Worm (Caenorhabditis elegans) whole organism, L2 larva: Measurements from ENCODE around the gene ZK418.5.
A peak's percentile ranks its signal among the peaks of the same experiment; 100 is the strongest.

Source experiments
- C34F6.9 ChIP-seq: fragments of 150-350 bp; optimal IDR thresholded peaks from 2 replicates; lab custom pipeline; 2014; ENCODE audit warnings: missing biosample characterization, missing genetic modification characterization
- R02D3.7 ChIP-seq: fragments of 150-350 bp; optimal IDR thresholded peaks from 2 replicates; lab custom pipeline; 2014; ENCODE audit warnings: missing biosample characterization, missing genetic modification characterization
- ZK546.5 ChIP-seq: sonication (generic microtip); optimal IDR thresholded peaks from 2 replicates; lab custom pipeline; 2017; ENCODE audit warnings: missing biosample characterization, missing genetic modification characterization
- aly-2 ChIP-seq: fragments of 150-350 bp; optimal IDR thresholded peaks from 2 replicates; lab custom pipeline; 2014; ENCODE audit warnings: missing biosample characterization, missing genetic modification characterization
- ama-1 ChIP-seq: fragments of 150-350 bp; optimal IDR thresholded peaks from 2 replicates; lab custom pipeline; 2018; ENCODE audit warnings: inconsistent platforms
- blmp-1 ChIP-seq: sonication (generic microtip); optimal IDR thresholded peaks from 2 replicates; lab custom pipeline; 2017; ENCODE audit warnings: missing genetic modification characterization, mild to moderate bottlenecking, missing compliant biosample characterization, antibody characterized with exemption, moderate library complexity; ENCODE audit not compliant: insufficient read depth
- crh-2 ChIP-seq: sonication (generic microtip); optimal IDR thresholded peaks from 2 replicates; lab custom pipeline; 2017; ENCODE audit warnings: missing biosample characterization, missing genetic modification characterization
- dmd-4 ChIP-seq: sonication (generic microtip); optimal IDR thresholded peaks from 2 replicates; lab custom pipeline; 2017; ENCODE audit warnings: missing biosample characterization, missing genetic modification characterization
- egl-27 ChIP-seq: sonication (generic microtip); optimal IDR thresholded peaks from 3 replicates; lab custom pipeline; 2017; ENCODE audit warnings: missing biosample characterization, missing genetic modification reagents, missing genetic modification characterization
- elt-1 ChIP-seq: fragments of 150-350 bp; optimal IDR thresholded peaks from 2 replicates; lab custom pipeline; 2014; ENCODE audit warnings: missing biosample characterization, missing genetic modification characterization
- fos-1 ChIP-seq: fragments of 150-350 bp; optimal IDR thresholded peaks from 2 replicates; lab custom pipeline; 2014; ENCODE audit warnings: missing biosample characterization, missing genetic modification characterization
- gmeb-1 ChIP-seq: fragments of 150-350 bp; optimal IDR thresholded peaks from 2 replicates; lab custom pipeline; 2014; ENCODE audit warnings: missing biosample characterization, missing genetic modification characterization
- lin-13 ChIP-seq: fragments of 150-350 bp; optimal IDR thresholded peaks from 2 replicates; lab custom pipeline; 2014; ENCODE audit warnings: missing biosample characterization, missing genetic modification reagents, missing genetic modification characterization
- lin-39 ChIP-seq: fragments of 150-350 bp; optimal IDR thresholded peaks from 2 replicates; lab custom pipeline; 2014; ENCODE audit warnings: missing biosample characterization, missing genetic modification reagents, missing genetic modification characterization
- lsy-2 ChIP-seq, 2 experiments: fragments of 150-350 bp in 1 of 2; sonication (generic microtip) in 1 of 2; optimal IDR thresholded peaks; 2 replicates each; lab custom pipeline; 2014 to 2017; ENCODE audit warnings: missing biosample characterization in 2 of 2, missing genetic modification characterization in 2 of 2
- mab-5 ChIP-seq: fragments of 150-350 bp; optimal IDR thresholded peaks from 2 replicates; lab custom pipeline; 2014; ENCODE audit warnings: missing biosample characterization, missing genetic modification characterization
- mdl-1 ChIP-seq, 2 experiments: fragments of 150-350 bp in 1 of 2; sonication (generic microtip) in 1 of 2; optimal IDR thresholded peaks; 2 replicates each; lab custom pipeline; 2017; ENCODE audit warnings: missing biosample characterization in 2 of 2, missing genetic modification characterization in 2 of 2
- nhr-10 ChIP-seq: sonication (generic microtip); optimal IDR thresholded peaks from 2 replicates; lab custom pipeline; 2017; ENCODE audit warnings: missing biosample characterization, missing genetic modification characterization
- nhr-11 ChIP-seq: fragments of 150-350 bp; optimal IDR thresholded peaks from 2 replicates; lab custom pipeline; 2014; ENCODE audit warnings: missing biosample characterization, missing genetic modification characterization
- nhr-12 ChIP-seq: fragments of 150-350 bp; optimal IDR thresholded peaks from 2 replicates; lab custom pipeline; 2014; ENCODE audit warnings: missing biosample characterization, missing genetic modification characterization
- nhr-129 ChIP-seq: fragments of 150-350 bp; optimal IDR thresholded peaks from 2 replicates; lab custom pipeline; 2014; ENCODE audit warnings: missing biosample characterization, missing genetic modification characterization
- nhr-237 ChIP-seq: fragments of 150-350 bp; optimal IDR thresholded peaks from 2 replicates; lab custom pipeline; 2014; ENCODE audit warnings: missing biosample characterization, missing genetic modification characterization
- nhr-25 ChIP-seq: fragments of 150-350 bp; sonication (generic microtip); optimal IDR thresholded peaks from 3 replicates; lab custom pipeline; 2014; ENCODE audit warnings: missing biosample characterization, missing genetic modification characterization
- nhr-77 ChIP-seq: fragments of 150-350 bp; optimal IDR thresholded peaks from 2 replicates; lab custom pipeline; 2014; ENCODE audit warnings: missing biosample characterization, missing genetic modification characterization
- peb-1 ChIP-seq: fragments of 150-350 bp; optimal IDR thresholded peaks from 2 replicates; lab custom pipeline; 2014; ENCODE audit warnings: missing biosample characterization, missing genetic modification characterization
- sem-4 ChIP-seq: fragments of 150-350 bp; optimal IDR thresholded peaks from 2 replicates; lab custom pipeline; 2014; ENCODE audit warnings: missing biosample characterization, missing genetic modification reagents, missing genetic modification characterization
- skn-1 ChIP-seq: sonication (generic microtip); optimal IDR thresholded peaks from 2 replicates; lab custom pipeline; 2017; ENCODE audit warnings: missing biosample characterization, missing genetic modification characterization
- sma-3 ChIP-seq: sonication (generic microtip); optimal IDR thresholded peaks from 2 replicates; lab custom pipeline; 2016; ENCODE audit warnings: missing genetic modification reagents, missing genetic modification characterization, missing compliant biosample characterization
- sma-9 ChIP-seq, 2 experiments: fragments of 150-350 bp in 1 of 2; sonication (generic microtip) in 1 of 2; optimal IDR thresholded peaks; 2 replicates each; lab custom pipeline; 2014 to 2016; ENCODE audit warnings: missing genetic modification characterization in 2 of 2, mild to moderate bottlenecking in 1 of 2, missing biosample characterization in 1 of 2, missing compliant biosample characterization in 1 of 2, missing genetic modification reagents in 1 of 2, moderate library complexity in 1 of 2
- snpc-4 ChIP-seq: fragments of 150-350 bp; optimal IDR thresholded peaks from 2 replicates; lab custom pipeline; 2014; ENCODE audit warnings: missing biosample characterization, missing genetic modification characterization
- unc-55 ChIP-seq: fragments of 150-350 bp; sonication (generic microtip); optimal IDR thresholded peaks from 3 replicates; lab custom pipeline; 2014; ENCODE audit warnings: missing biosample characterization, missing genetic modification reagents, missing genetic modification characterization
- unc-62 ChIP-seq: fragments of 150-350 bp; optimal IDR thresholded peaks from 2 replicates; lab custom pipeline; 2014; ENCODE audit warnings: missing biosample characterization, missing genetic modification reagents, missing genetic modification characterization
- zag-1 ChIP-seq: fragments of 150-350 bp; optimal IDR thresholded peaks from 2 replicates; lab custom pipeline; 2014; ENCODE audit warnings: missing biosample characterization, missing genetic modification characterization
- ztf-4 ChIP-seq: fragments of 150-350 bp; optimal IDR thresholded peaks from 2 replicates; lab custom pipeline; 2014; ENCODE audit warnings: missing biosample characterization, missing genetic modification characterization

The ZK418.5 gene

ce11 chrIII:7076386-7076785 lies 2.7 kb upstream of the ZK418.5 start, which contains the start of gene ZK418.13:
Gene ZK418.13, minus strand, starts transcription at chrIII:7076486.
- no peak for TF ChIP-seq sma-3 (GFP tag; lab: Kevin White, UChicago)
- TF ChIP-seq mab-5 (tag; lab: Kevin White, UChicago) = no peak
- TF ChIP-seq nhr-10 (tag; lab: Kevin White, UChicago) = no peak
- no peak for TF ChIP-seq lin-39

- TF ChIP-seq peb-1 (tag; lab: Kevin White, UChicago) (no peak), mdl-1 (tag; optimal IDR thresholded peaks at IDR 0.05; lab: Kevin White, UChicago) (no peak), aly-2 (tag; lab: Kevin White, UChicago) (no peak), nhr-10 (tag; lab: Kevin White, UChicago) (no peak), ZK546.5 (tag; lab: Kevin White, UChicago) (no peak), nhr-129 (no peak), skn-1 (tag; lab: Kevin White, UChicago) (no peak), egl-27 (tag; lab: Kevin White, UChicago) (no peak), nhr-11 (no peak), nhr-237 (tag; lab: Kevin White, UChicago) (no peak), ztf-4 (tag; lab: Kevin White, UChicago) (no peak), unc-55 (no peak), lin-13 (GFP tag; lab: Kevin White, UChicago) (no peak), R02D3.7 (tag; lab: Kevin White, UChicago) (no peak)
Measured at ce11 chrIII:7072452-7072851, 1.2 kb downstream of the ZK418.5 start, which contains the start of gene lin-37. Gene lin-37, minus strand, starts transcription at chrIII:7072552.

ce11 chrIII:7069981-7070380 lies 3.7 kb downstream of the ZK418.5 start, which contains the start of gene tmem-17:
Gene tmem-17, plus strand, starts transcription at chrIII:7070281.
- TF ChIP-seq ztf-4 (tag; lab: Kevin White, UChicago) (no peak), lsy-2 (tag; optimal IDR thresholded peaks at IDR 0.05; lab: Kevin White, UChicago) (no peak), nhr-237 (tag; lab: Kevin White, UChicago) (no peak), zag-1 (tag; lab: Kevin White, UChicago) (no peak), nhr-12 (tag; lab: Kevin White, UChicago) (no peak), unc-62 (GFP tag; lab: Kevin White, UChicago) (no peak), sem-4 (tag; lab: Kevin White, UChicago) (no peak), crh-2 (tag; lab: Kevin White, UChicago) (no peak), blmp-1 (tag; lab: Kevin White, UChicago) (no peak), elt-1 (tag; lab: Kevin White, UChicago) (no peak), nhr-25 (no peak), nhr-77 (tag; lab: Kevin White, UChicago) (no peak), nhr-129 (no peak), dmd-4 (no peak)

DNA sequence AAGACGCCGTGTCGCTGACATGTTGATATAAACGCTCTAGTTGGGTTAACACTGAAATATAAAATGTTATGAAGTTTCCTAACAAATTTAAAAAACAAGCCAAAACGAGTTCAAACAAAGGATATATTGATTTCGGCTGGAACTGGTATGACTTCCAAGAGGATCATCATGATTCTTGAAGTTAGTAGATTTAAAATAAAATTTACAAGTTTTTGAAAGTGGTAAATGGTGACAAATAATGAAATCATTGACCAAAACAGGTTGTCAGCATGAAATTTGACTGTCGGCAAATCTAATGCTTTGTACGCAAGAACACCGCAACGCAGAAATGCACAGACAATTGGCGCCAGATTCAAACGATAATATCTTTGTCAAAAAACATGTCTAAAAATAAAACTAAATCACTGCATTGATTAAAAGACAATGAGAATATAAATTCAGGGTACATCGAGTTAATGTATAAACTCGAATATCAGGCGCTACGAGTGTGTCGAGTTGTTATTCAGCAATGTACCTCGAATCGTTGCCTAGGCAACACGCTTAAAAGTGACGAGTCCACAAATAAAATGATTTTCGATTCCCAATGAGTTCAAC lies 5.0 kb downstream of the ZK418.5 start, which contains the start of the genes ubc-18 and R01H2.8:
Gene ubc-18, minus strand, starts transcription at position 51 of the 594 bp plus-strand sequence.
Gene R01H2.8, plus strand, starts transcription at position 544 of the 594 bp plus-strand sequence.
- TF ChIP-seq gmeb-1 (peak; percentile 88), unc-55 (peak; percentile 56), fos-1 (tag; lab: Kevin White, UChicago) (no peak), C34F6.9 (tag; lab: Kevin White, UChicago) (peak; percentile 65), egl-27 (tag; lab: Kevin White, UChicago) (peak; percentile 17), ama-1 (lab: Kevin White, UChicago) (no peak), sem-4 (tag; lab: Kevin White, UChicago) (no peak), sma-9 (GFP tag; optimal IDR thresholded peaks at IDR 0.05; lab: Kevin White, UChicago) (peak; percentile 6), sma-9 (tag; optimal IDR thresholded peaks at IDR 0.05; lab: Kevin White, UChicago) (no peak), crh-2 (tag; lab: Kevin White, UChicago) (peak; percentile 41), lsy-2 (tag; optimal IDR thresholded peaks at IDR 0.05; lab: Kevin White, UChicago) (peak in 1 of 2 experiments; percentile 68), nhr-129 (peak; percentile 68)

- no peak for TF ChIP-seq snpc-4 (tag; lab: Kevin White, UChicago)
Measured at ce11 chrIII:7067385-7067896, 6.2 kb downstream of the ZK418.5 start, which contains the start of gene ger-1. Gene ger-1, minus strand, starts transcription at chrIII:7067477.
